Fruit fly (Drosophila melanogaster) whole organism, prepupa: ENCODE measurements around the gene CG11816.

ENCODE experiments used
- Blimp-1 ChIP-seq: fragments of 200-800 bp; sonication (Bioruptor generic); optimal IDR thresholded peaks from 3 replicates; lab custom pipeline; 2017; ENCODE audit warnings: missing biosample characterization, missing genetic modification characterization, mild to moderate bottlenecking, moderate library complexity, missing genetic modification reagents
- CG10631 ChIP-seq: fragments of 200-800 bp; sonication (Bioruptor generic); optimal IDR thresholded peaks from 2 replicates; lab custom pipeline; 2016; ENCODE audit warnings: missing biosample characterization, missing genetic modification characterization
- CG11294 ChIP-seq: fragments of 200-800 bp; sonication (Bioruptor generic); IDR thresholded peaks from 2 replicates; pipeline ENCODE4 v1.3.6; 2022; ENCODE audit warnings: missing biosample characterization, missing genetic modification characterization
- CG11902 ChIP-seq: fragments of 200-800 bp; sonication (Bioruptor generic); optimal IDR thresholded peaks from 3 replicates; lab custom pipeline; 2016; ENCODE audit warnings: missing biosample characterization, missing genetic modification characterization
- CG15336 ChIP-seq: fragments of 200-800 bp; sonication (Bioruptor generic); IDR thresholded peaks from 2 replicates; pipeline ENCODE4 v1.3.6; 2022; ENCODE audit warnings: missing biosample characterization, missing genetic modification characterization
- CG1621 ChIP-seq: fragments of 200-800 bp; sonication (Bioruptor generic); optimal IDR thresholded peaks from 3 replicates; lab custom pipeline; 2018; ENCODE audit warnings: missing biosample characterization, mild to moderate bottlenecking, missing genetic modification characterization
- CG16779 ChIP-seq: fragments of 200-800 bp; sonication (Bioruptor generic); optimal IDR thresholded peaks from 3 replicates; lab custom pipeline; 2017; ENCODE audit warnings: missing biosample characterization, mild to moderate bottlenecking, missing genetic modification characterization
- CG31627 ChIP-seq: fragments of 200-800 bp; sonication (Bioruptor generic); optimal IDR thresholded peaks from 3 replicates; lab custom pipeline; 2016; ENCODE audit warnings: missing biosample characterization, missing genetic modification characterization
- CG34406 ChIP-seq: fragments of 200-800 bp; sonication (Bioruptor generic); optimal IDR thresholded peaks from 3 replicates; lab custom pipeline; 2016; ENCODE audit warnings: missing biosample characterization, missing genetic modification characterization
- CG3919 ChIP-seq: fragments of 200-800 bp; sonication (Bioruptor generic); optimal IDR thresholded peaks from 3 replicates; lab custom pipeline; 2016; ENCODE audit warnings: missing biosample characterization, missing genetic modification characterization
- CG4318 ChIP-seq: fragments of 200-800 bp; sonication (Bioruptor generic); optimal IDR thresholded peaks from 3 replicates; lab custom pipeline; 2017; ENCODE audit warnings: missing biosample characterization, mild to moderate bottlenecking, missing genetic modification characterization
- CG6276 ChIP-seq: fragments of 200-800 bp; sonication (Bioruptor generic); optimal IDR thresholded peaks from 2 replicates; lab custom pipeline; 2017; ENCODE audit warnings: missing biosample characterization, mild to moderate bottlenecking, missing genetic modification characterization
- CG6792 ChIP-seq: fragments of 200-800 bp; sonication (Bioruptor generic); optimal IDR thresholded peaks from 3 replicates; lab custom pipeline; 2016; ENCODE audit warnings: missing biosample characterization, missing genetic modification characterization
- CG6808 ChIP-seq: fragments of 200-800 bp; sonication (Bioruptor generic); optimal IDR thresholded peaks from 3 replicates; lab custom pipeline; 2017; ENCODE audit warnings: missing biosample characterization, missing genetic modification characterization, mild to moderate bottlenecking, moderate library complexity, missing genetic modification reagents
- CG6854 ChIP-seq: fragments of 200-800 bp; sonication (Bioruptor generic); optimal IDR thresholded peaks from 2 replicates; lab custom pipeline; 2017; ENCODE audit warnings: missing biosample characterization, mild to moderate bottlenecking, missing genetic modification characterization
- CG7368 ChIP-seq: fragments of 200-800 bp; sonication (Bioruptor generic); optimal IDR thresholded peaks from 3 replicates; lab custom pipeline; 2016; ENCODE audit warnings: missing biosample characterization, missing genetic modification characterization
- CG8119 ChIP-seq: fragments of 200-800 bp; sonication (Bioruptor generic); IDR thresholded peaks from 3 replicates; pipeline ENCODE4 v1.3.6; 2022; ENCODE audit warnings: missing biosample characterization, missing genetic modification characterization
- CG8319 ChIP-seq: fragments of 200-800 bp; sonication (Bioruptor generic); optimal IDR thresholded peaks from 3 replicates; lab custom pipeline; 2016; ENCODE audit warnings: missing biosample characterization, missing genetic modification characterization
- CG8632 ChIP-seq: fragments of 200-800 bp; sonication (Bioruptor generic); optimal IDR thresholded peaks from 3 replicates; lab custom pipeline; 2016; ENCODE audit warnings: missing biosample characterization, missing genetic modification characterization
- CG9139 ChIP-seq: fragments of 200-800 bp; sonication (Bioruptor generic); optimal IDR thresholded peaks from 3 replicates; lab custom pipeline; 2017; ENCODE audit warnings: missing biosample characterization, mild to moderate bottlenecking, missing genetic modification characterization
- Eip75B ChIP-seq: fragments of 200-800 bp; sonication (Bioruptor generic); optimal IDR thresholded peaks from 3 replicates; lab custom pipeline; 2016; ENCODE audit warnings: missing biosample characterization, missing genetic modification characterization
- Eip78C ChIP-seq: fragments of 200-800 bp; sonication (Bioruptor generic); peaks from one replicate; lab custom pipeline; 2016; ENCODE audit warnings: missing biosample characterization, missing genetic modification characterization
- Ets21C ChIP-seq: fragments of 200-800 bp; sonication (Bioruptor generic); optimal IDR thresholded peaks from 3 replicates; lab custom pipeline; 2016; ENCODE audit warnings: missing biosample characterization, missing genetic modification characterization
- Gug ChIP-seq: fragments of 200-800 bp; sonication (Bioruptor generic); IDR thresholded peaks from 2 replicates; pipeline ENCODE4 v1.3.6; 2022; ENCODE audit warnings: missing biosample characterization, missing genetic modification characterization
- Hr39 ChIP-seq: fragments of 200-800 bp; sonication (Bioruptor generic); optimal IDR thresholded peaks from 2 replicates; lab custom pipeline; 2016; ENCODE audit warnings: missing biosample characterization, missing genetic modification characterization
- Hr4 ChIP-seq: fragments of 200-800 bp; sonication (Bioruptor generic); optimal IDR thresholded peaks from 3 replicates; lab custom pipeline; 2016; ENCODE audit warnings: missing biosample characterization, missing genetic modification characterization
- Lpt ChIP-seq: fragments of 200-800 bp; sonication (Bioruptor generic); optimal IDR thresholded peaks from 3 replicates; lab custom pipeline; 2016; ENCODE audit warnings: missing biosample characterization, missing genetic modification characterization
- Met ChIP-seq: fragments of 200-800 bp; sonication (Bioruptor generic); optimal IDR thresholded peaks from 3 replicates; lab custom pipeline; 2016; ENCODE audit warnings: missing biosample characterization, missing genetic modification characterization
- OdsH ChIP-seq: fragments of 200-800 bp; sonication (Bioruptor generic); optimal IDR thresholded peaks from 3 replicates; lab custom pipeline; 2016; ENCODE audit warnings: missing biosample characterization, missing genetic modification characterization
- Smox ChIP-seq: fragments of 200-800 bp; sonication (Bioruptor generic); optimal IDR thresholded peaks from 3 replicates; lab custom pipeline; 2016; ENCODE audit warnings: missing biosample characterization, missing genetic modification characterization
- Sox102F ChIP-seq: fragments of 200-800 bp; sonication (Bioruptor generic); optimal IDR thresholded peaks from 2 replicates; lab custom pipeline; 2016; ENCODE audit warnings: missing biosample characterization, mild to moderate bottlenecking, missing genetic modification characterization
- Sox14 ChIP-seq: fragments of 200-800 bp; sonication (Bioruptor generic); optimal IDR thresholded peaks from 3 replicates; lab custom pipeline; 2016; ENCODE audit warnings: missing biosample characterization, missing genetic modification characterization
- Sox15 ChIP-seq: fragments of 200-800 bp; sonication (Bioruptor generic); optimal IDR thresholded peaks from 3 replicates; lab custom pipeline; 2016; ENCODE audit warnings: missing biosample characterization, missing genetic modification characterization
- achi ChIP-seq: fragments of 200-800 bp; sonication (Bioruptor generic); optimal IDR thresholded peaks from 3 replicates; lab custom pipeline; 2016; ENCODE audit warnings: missing biosample characterization, missing genetic modification characterization
- acj6 ChIP-seq: fragments of 200-800 bp; sonication (Bioruptor generic); optimal IDR thresholded peaks from 3 replicates; lab custom pipeline; 2016; ENCODE audit warnings: missing biosample characterization, missing genetic modification characterization
- cyc ChIP-seq: fragments of 200-800 bp; sonication (Bioruptor generic); optimal IDR thresholded peaks from 3 replicates; lab custom pipeline; 2016; ENCODE audit warnings: missing biosample characterization, missing genetic modification characterization
- dsx ChIP-seq: fragments of 200-800 bp; optimal IDR thresholded peaks from 3 replicates; lab custom pipeline; 2019; ENCODE audit warnings: missing biosample characterization, mild to moderate bottlenecking, missing genetic modification characterization, moderate library complexity; ENCODE audit not compliant: poor library complexity, severe bottlenecking
- eg ChIP-seq: fragments of 200-800 bp; sonication (Bioruptor generic); IDR thresholded peaks from 3 replicates; pipeline ENCODE4 v1.3.6; 2022; ENCODE audit warnings: missing biosample characterization, missing genetic modification characterization
- esn ChIP-seq: fragments of 200-800 bp; sonication (Bioruptor generic); optimal IDR thresholded peaks from 2 replicates; lab custom pipeline; 2016; ENCODE audit warnings: missing biosample characterization, mild to moderate bottlenecking, missing genetic modification characterization, moderate library complexity
- fd59A ChIP-seq: fragments of 200-800 bp; sonication (Bioruptor generic); optimal IDR thresholded peaks from 2 replicates; lab custom pipeline; 2017; ENCODE audit warnings: missing biosample characterization, mild to moderate bottlenecking, missing genetic modification characterization, missing genetic modification reagents
- fd85E ChIP-seq: fragments of 200-800 bp; sonication (Bioruptor generic); optimal IDR thresholded peaks from 3 replicates; lab custom pipeline; 2016; ENCODE audit warnings: missing biosample characterization, missing genetic modification characterization
- lz ChIP-seq: fragments of 200-800 bp; sonication (Bioruptor generic); optimal IDR thresholded peaks from 3 replicates; lab custom pipeline; 2016; ENCODE audit warnings: missing biosample characterization, missing genetic modification characterization
- net ChIP-seq: fragments of 200-800 bp; sonication (Bioruptor generic); optimal IDR thresholded peaks from 3 replicates; lab custom pipeline; 2016; ENCODE audit warnings: missing biosample characterization, missing genetic modification characterization
- pdm3 ChIP-seq: fragments of 200-800 bp; sonication (Bioruptor generic); optimal IDR thresholded peaks from 3 replicates; lab custom pipeline; 2016; ENCODE audit warnings: missing biosample characterization, missing genetic modification characterization
- salr ChIP-seq, 2 experiments: fragments of 200-800 bp; sonication (Bioruptor generic); optimal IDR thresholded peaks; 3 replicates each; lab custom pipeline; 2016 to 2018; ENCODE audit warnings: missing biosample characterization in 2 of 2, missing genetic modification characterization in 2 of 2, mild to moderate bottlenecking in 1 of 2
- spab ChIP-seq: fragments of 200-800 bp; sonication (Bioruptor generic); optimal IDR thresholded peaks from 2 replicates; lab custom pipeline; 2017; ENCODE audit warnings: missing biosample characterization, mild to moderate bottlenecking, missing genetic modification characterization, missing genetic modification reagents
- svp ChIP-seq: fragments of 200-800 bp; sonication (Bioruptor generic); peaks from one replicate; lab custom pipeline; 2016; ENCODE audit warnings: missing biosample characterization, missing genetic modification characterization
- topi ChIP-seq: fragments of 200-800 bp; sonication (Bioruptor generic); optimal IDR thresholded peaks from 3 replicates; lab custom pipeline; 2016; ENCODE audit warnings: missing biosample characterization, missing genetic modification characterization
- vri ChIP-seq: fragments of 200-800 bp; sonication (Bioruptor generic); optimal IDR thresholded peaks from 3 replicates; lab custom pipeline; 2016; ENCODE audit warnings: missing biosample characterization, mild to moderate bottlenecking, missing genetic modification characterization

Gene CG11816

DNA sequence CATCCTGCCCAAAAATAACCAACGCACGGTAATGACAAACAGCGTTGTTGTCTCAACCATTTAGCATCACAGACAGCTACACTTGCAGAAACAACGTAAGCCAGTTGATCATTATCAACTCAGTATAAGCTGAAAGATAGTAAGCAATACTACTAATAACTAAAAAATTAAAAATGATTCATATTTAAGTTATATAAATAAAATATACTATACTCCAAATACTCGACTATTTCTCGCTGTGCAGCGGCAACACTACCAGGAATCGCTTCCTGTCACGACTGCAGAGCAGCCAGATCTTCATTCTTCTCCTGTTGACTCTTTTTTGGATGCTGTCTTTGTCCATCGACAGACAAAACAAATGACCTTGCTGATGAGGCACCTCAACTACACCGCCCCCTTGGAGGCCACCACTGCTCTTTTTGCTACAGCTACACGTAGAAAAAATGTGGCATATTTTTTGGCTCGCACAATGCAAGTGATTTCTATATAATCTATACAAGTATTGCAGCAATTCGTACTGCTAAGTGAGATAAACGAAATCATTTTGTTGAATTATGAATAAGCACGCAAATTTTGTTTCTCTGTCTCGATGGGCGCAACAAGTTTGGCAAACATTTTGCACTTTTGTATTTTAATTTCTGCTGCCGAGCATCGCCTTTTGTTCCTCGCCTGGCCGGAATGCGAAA is 14.5 kb downstream of the CG11816 start (continued):
- peak; percentile 49 for TF ChIP-seq Eip75B
- TF ChIP-seq eg (GFP tag; lab: Robert Waterston, UW), result peak; percentile 26; the same call in 1 of the 3 replicates
- peak; percentile 54 for TF ChIP-seq CG10631
- no peak for TF ChIP-seq fd85E
- peak; percentile 19 for TF ChIP-seq CG11902
- peak; percentile 30 for TF ChIP-seq dsx (GFP tag; lab: Kevin White, UChicago)
- no peak for TF ChIP-seq CG8119 (GFP tag; lab: Robert Waterston, UW)
- TF ChIP-seq CG6276 (GFP tag; lab: Kevin White, UChicago), result no peak
- peak; percentile 33 for TF ChIP-seq OdsH (GFP tag; lab: Kevin White, UChicago)
- TF ChIP-seq Gug (GFP tag; lab: Robert Waterston, UW), result no peak; the same call in 1 of the 2 replicates
- TF ChIP-seq spab, result peak; percentile 41
- no peak for TF ChIP-seq CG16779 (tag; lab: Kevin White, UChicago)
- TF ChIP-seq, all 60 proteins: peak for 43

DNA sequence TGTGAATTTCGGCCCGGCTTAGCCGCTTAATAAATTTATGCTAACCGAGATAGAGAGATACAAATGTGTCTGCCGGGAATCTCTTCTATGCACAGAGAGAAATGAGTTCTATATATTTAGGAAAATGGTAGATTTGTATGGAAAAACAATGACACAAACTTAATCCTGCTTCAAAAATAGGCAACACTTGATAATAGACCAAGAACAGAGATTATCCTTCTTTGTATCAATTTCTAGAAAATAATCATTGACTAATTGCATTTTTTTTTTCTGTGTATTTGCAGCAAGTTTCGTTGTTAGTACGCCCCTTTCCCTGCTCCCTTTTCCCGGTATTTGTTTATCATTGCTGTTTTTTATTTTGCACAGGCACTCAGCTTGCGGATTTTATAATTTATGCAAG is 16.2 kb downstream of the CG11816 start:
- no peak for TF ChIP-seq CG16779 (tag; lab: Kevin White, UChicago)
- TF ChIP-seq salr (GFP tag; optimal IDR thresholded peaks at IDR 0.05; lab: Kevin White, UChicago), result no peak
- TF ChIP-seq Eip78C, result peak; percentile 77
- no peak for TF ChIP-seq CG9139 (GFP tag; lab: Kevin White, UChicago)
- peak; percentile 31 for TF ChIP-seq Ets21C (GFP tag; lab: Kevin White, UChicago)
- TF ChIP-seq pdm3 (GFP tag; lab: Kevin White, UChicago), result peak; percentile 18
- TF ChIP-seq CG6792 (GFP tag; lab: Kevin White, UChicago), result no peak
- peak; percentile 25 for TF ChIP-seq CG10631
- TF ChIP-seq CG34406 (GFP tag; lab: Kevin White, UChicago), result peak; percentile 10
- TF ChIP-seq CG3919 (GFP tag; lab: Kevin White, UChicago), result peak; percentile 17
- no peak for TF ChIP-seq CG15336 (GFP tag; lab: Robert Waterston, UW)
- TF ChIP-seq CG8319 (GFP tag; lab: Kevin White, UChicago), result no peak
- TF ChIP-seq CG4318 (GFP tag; lab: Kevin White, UChicago), result no peak
- TF ChIP-seq Blimp-1 (GFP tag; lab: Kevin White, UChicago), result no peak
- TF ChIP-seq Smox (GFP tag; lab: Kevin White, UChicago), result peak; percentile 37
- TF ChIP-seq Sox102F (GFP tag; lab: Kevin White, UChicago), result peak; percentile 6
- TF ChIP-seq Eip75B, result peak; percentile 22
- no peak for TF ChIP-seq CG6276 (GFP tag; lab: Kevin White, UChicago)
- no peak for TF ChIP-seq CG7368 (GFP tag; lab: Kevin White, UChicago)
- no peak for TF ChIP-seq fd59A (GFP tag; lab: Kevin White, UChicago)
- peak; percentile 39 for TF ChIP-seq vri (GFP tag; lab: Kevin White, UChicago)
- no peak for TF ChIP-seq Hr4 (GFP tag; lab: Kevin White, UChicago)
- no peak for TF ChIP-seq Gug (GFP tag; lab: Robert Waterston, UW)
- peak; percentile 58 for TF ChIP-seq topi
- no peak for TF ChIP-seq CG11294 (GFP tag; lab: Robert Waterston, UW)
- peak; percentile 42 for TF ChIP-seq cyc (GFP tag; lab: Kevin White, UChicago)
- peak; percentile 0 for TF ChIP-seq achi (GFP tag; lab: Kevin White, UChicago)
- peak; percentile 36 for TF ChIP-seq lz (GFP tag; lab: Kevin White, UChicago)
- TF ChIP-seq CG8119 (GFP tag; lab: Robert Waterston, UW), result no peak
- no peak for TF ChIP-seq Sox15 (GFP tag; lab: Kevin White, UChicago)
- TF ChIP-seq Hr39 (GFP tag; lab: Kevin White, UChicago), result peak; percentile 57
- TF ChIP-seq Met, result peak; percentile 67
- peak; percentile 25 for TF ChIP-seq OdsH (GFP tag; lab: Kevin White, UChicago)
- TF ChIP-seq Lpt (GFP tag; lab: Kevin White, UChicago), result no peak
- TF ChIP-seq CG1621, result no peak
- TF ChIP-seq esn (GFP tag; lab: Kevin White, UChicago), result peak; percentile 56
- no peak for TF ChIP-seq CG6854
- TF ChIP-seq Sox14 (GFP tag; lab: Kevin White, UChicago), result no peak
- TF ChIP-seq CG8632 (GFP tag; lab: Kevin White, UChicago), result peak; percentile 20
- peak; percentile 66 for TF ChIP-seq svp (GFP tag; lab: Kevin White, UChicago)
- peak; percentile 57 for TF ChIP-seq CG31627 (GFP tag; lab: Kevin White, UChicago)
- peak; percentile 45 for TF ChIP-seq acj6
- no peak for TF ChIP-seq net (GFP tag; lab: Kevin White, UChicago)
- TF ChIP-seq CG6808, result no peak
